Fruit fly (Drosophila melanogaster) whole organism, prepupa: ENCODE results near the gene GABA-B-R3.

Experiments
- CG6854 ChIP-seq: fragments of 200-800 bp; sonication (Bioruptor generic); optimal IDR thresholded peaks from 2 replicates; lab custom pipeline; 2017; ENCODE audit warnings: missing biosample characterization, mild to moderate bottlenecking, missing genetic modification characterization
- Ets21C ChIP-seq: fragments of 200-800 bp; sonication (Bioruptor generic); optimal IDR thresholded peaks from 3 replicates; lab custom pipeline; 2016; ENCODE audit warnings: missing biosample characterization, missing genetic modification characterization
- Ets96B ChIP-seq: fragments of 200-800 bp; optimal IDR thresholded peaks from 2 replicates; lab custom pipeline; 2019; ENCODE audit warnings: missing biosample characterization, mild to moderate bottlenecking, missing genetic modification characterization, moderate library complexity
- achi ChIP-seq: fragments of 200-800 bp; sonication (Bioruptor generic); optimal IDR thresholded peaks from 3 replicates; lab custom pipeline; 2016; ENCODE audit warnings: missing biosample characterization, missing genetic modification characterization
- dsx ChIP-seq: fragments of 200-800 bp; optimal IDR thresholded peaks from 3 replicates; lab custom pipeline; 2019; ENCODE audit warnings: missing biosample characterization, mild to moderate bottlenecking, missing genetic modification characterization, moderate library complexity; ENCODE audit not compliant: poor library complexity, severe bottlenecking
- fkh ChIP-seq: fragments of 200-800 bp; sonication (Bioruptor generic); optimal IDR thresholded peaks from 3 replicates; lab custom pipeline; 2017; ENCODE audit warnings: missing biosample characterization, mild to moderate bottlenecking, missing genetic modification characterization, moderate library complexity
- salr ChIP-seq, 2 experiments: fragments of 200-800 bp; sonication (Bioruptor generic); optimal IDR thresholded peaks; 3 replicates each; lab custom pipeline; 2016 to 2018; ENCODE audit warnings: missing biosample characterization in 2 of 2, missing genetic modification characterization in 2 of 2, mild to moderate bottlenecking in 1 of 2
- vri ChIP-seq: fragments of 200-800 bp; sonication (Bioruptor generic); optimal IDR thresholded peaks from 3 replicates; lab custom pipeline; 2016; ENCODE audit warnings: missing biosample characterization, mild to moderate bottlenecking, missing genetic modification characterization

DNA sequence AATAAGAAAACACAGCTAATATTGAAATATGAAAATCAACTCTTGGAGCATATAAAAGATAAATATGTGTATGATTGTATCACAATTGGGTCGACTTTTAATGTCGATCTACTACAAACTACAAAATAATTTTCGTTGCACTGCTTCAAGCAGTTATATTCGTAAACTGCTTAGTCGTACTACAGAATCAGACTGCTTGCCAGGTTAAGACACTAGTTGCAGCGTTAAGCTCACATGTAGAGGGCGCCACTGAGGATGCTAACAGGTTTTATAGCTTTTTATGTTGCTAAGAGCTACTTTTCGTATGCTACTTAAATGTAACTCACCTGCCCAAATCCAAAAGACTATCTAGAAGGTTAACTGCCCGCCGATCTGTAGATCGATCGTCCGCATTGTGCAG is 9.7 kb upstream of the GABA-B-R3 start:
- TF ChIP-seq vri: no peak
- no peak for TF ChIP-seq fkh (GFP tag; lab: Kevin White, UChicago)
- no peak for TF ChIP-seq Ets21C (GFP tag; lab: Kevin White, UChicago)
- no peak for TF ChIP-seq Ets96B (tag; lab: Kevin White, UChicago)
- TF ChIP-seq achi (GFP tag; lab: Kevin White, UChicago): no peak
- TF ChIP-seq CG6854 (GFP tag; lab: Kevin White, UChicago): no peak
- no peak for TF ChIP-seq salr (GFP tag; optimal IDR thresholded peaks at IDR 0.05; lab: Kevin White, UChicago)
- TF ChIP-seq dsx (GFP tag; lab: Kevin White, UChicago): peak; percentile 60
